Worm (Caenorhabditis elegans): Measurements from ENCODE around the gene R05F9.7.
A peak's percentile ranks its signal among the peaks of the same experiment; 100 is the strongest.

The R05F9.7 gene

DNA sequence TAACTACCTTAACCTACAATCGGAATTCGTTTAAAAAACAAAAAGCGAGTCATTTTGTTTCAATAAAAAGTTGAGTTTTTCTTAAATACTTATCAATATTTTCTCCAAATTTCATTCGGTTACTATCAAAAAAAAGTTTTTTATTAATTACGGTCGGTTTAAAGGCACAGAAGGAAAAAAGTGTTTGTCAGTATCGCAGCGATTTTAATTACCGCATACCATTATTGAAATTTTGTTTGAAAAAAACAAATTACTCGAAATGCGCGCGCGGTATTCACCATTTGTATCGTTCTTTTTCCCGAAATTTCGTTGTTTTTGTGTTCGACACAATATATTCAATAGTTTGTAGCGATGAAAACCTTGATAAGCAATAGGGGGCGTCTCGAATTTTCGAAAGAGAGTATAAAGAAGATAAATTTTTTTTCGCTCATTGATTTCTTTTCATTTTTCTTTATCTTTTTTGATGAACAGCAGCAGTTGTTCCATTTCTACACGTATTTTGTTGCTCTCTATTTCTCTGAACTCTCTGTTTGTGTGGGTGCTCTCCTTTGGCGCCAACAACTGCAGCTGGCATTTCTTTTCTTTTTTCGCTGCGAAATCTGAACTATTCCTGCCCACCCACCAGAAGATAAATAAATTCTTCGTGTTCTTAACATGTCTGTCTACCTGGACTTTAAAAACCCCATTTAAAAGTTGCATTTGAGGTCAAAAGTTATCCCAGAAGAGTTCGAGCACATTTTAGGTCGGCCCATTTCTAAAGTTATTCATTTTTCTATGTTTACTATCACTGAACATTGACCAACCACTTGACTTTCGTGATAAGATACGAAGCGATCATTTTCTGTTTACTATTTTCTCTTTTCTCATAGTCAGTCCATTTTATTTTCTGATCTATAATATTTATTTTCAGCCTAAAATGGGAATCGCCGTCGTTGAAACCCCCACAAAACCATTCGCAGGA is 2.7 kb downstream of the R05F9.7 start, which contains the start of gene pgm-1 (continued):
- no peak for TF ChIP-seq nfya-1 (tag; optimal IDR thresholded peaks at IDR 0.05; ENCODE audit: borderline replicate concordance, insufficient read depth)
- TF ChIP-seq rec-8 (tag; optimal IDR thresholded peaks at IDR 0.05): no peak
- peak; percentile 74 for TF ChIP-seq madf-8 (GFP tag; conservative IDR thresholded peaks at IDR 0.05)
- no peak for TF ChIP-seq F39B2.1 (GFP tag; IDR thresholded peaks at IDR 0.05)
- TF ChIP-seq K12H6.12 (tag; optimal IDR thresholded peaks at IDR 0.05): peak; percentile 14
- TF ChIP-seq madf-10 (tag; optimal IDR thresholded peaks at IDR 0.05): no peak
- no peak for TF ChIP-seq ekl-4 (GFP tag; IDR thresholded peaks at IDR 0.05)
- TF ChIP-seq F57A8.1 (GFP tag; optimal IDR thresholded peaks at IDR 0.05): no peak
- no peak for TF ChIP-seq Y95B8A.8 (GFP tag; IDR thresholded peaks at IDR 0.05)
- TF ChIP-seq D2030.7 (GFP tag; IDR thresholded peaks at IDR 0.05): 0 out of 2 replicates have a peak, but pooled peaks have one; percentile 12
- TF ChIP-seq zim-3 (tag; optimal IDR thresholded peaks at IDR 0.05): no peak
- TF ChIP-seq dox-1 (GFP tag; IDR thresholded peaks at IDR 0.05): peak; percentile 25; the same call in 1 of the 2 replicates
- no peak; the same call in 1 of the 2 replicates for TF ChIP-seq egrh-3 (GFP tag; IDR thresholded peaks at IDR 0.05)
- 0 out of 2 replicates have a peak, but pooled peaks have one; percentile 24 for TF ChIP-seq lin-26 (GFP tag; IDR thresholded peaks at IDR 0.05)
- no peak for TF ChIP-seq let-607 (tag; optimal IDR thresholded peaks at IDR 0.05)
- peak; percentile 77 for TF ChIP-seq ceh-91 (GFP tag; IDR thresholded peaks at IDR 0.05)
- TF ChIP-seq ZK185.1 (tag; optimal IDR thresholded peaks at IDR 0.05; ENCODE audit: poor library complexity, severe bottlenecking): no peak
- no peak for TF ChIP-seq C17E4.6 (GFP tag; IDR thresholded peaks at IDR 0.05)
- TF ChIP-seq hrde-1 (tag; optimal IDR thresholded peaks at IDR 0.05; ENCODE audit: borderline replicate concordance): no peak
- TF ChIP-seq ztf-28 (GFP tag; IDR thresholded peaks at IDR 0.05): no peak
- TF ChIP-seq Y53G8AR.9 (GFP tag; conservative IDR thresholded peaks at IDR 0.05): no peak
- no peak for TF ChIP-seq aptf-2 (GFP tag; conservative IDR thresholded peaks at IDR 0.05)
- no peak for TF ChIP-seq rcor-1 (GFP tag; IDR thresholded peaks at IDR 0.05)
- 0 out of 2 replicates have a peak, but pooled peaks have one; percentile 13 for TF ChIP-seq mcd-1 (GFP tag; IDR thresholded peaks at IDR 0.05)
- peak; percentile 15 for TF ChIP-seq nhr-80 (tag; optimal IDR thresholded peaks at IDR 0.05)
- TF ChIP-seq lin-54 (GFP tag; optimal IDR thresholded peaks at IDR 0.05): no peak
- TF ChIP-seq athp-1 (tag; optimal IDR thresholded peaks at IDR 0.05): no peak
- no peak for TF ChIP-seq mes-4 (tag; optimal IDR thresholded peaks at IDR 0.05)
- no peak for TF ChIP-seq Y79H2A.3 (GFP tag; conservative IDR thresholded peaks at IDR 0.05)
- peak; percentile 94 for TF ChIP-seq lsl-1 (GFP tag; optimal IDR thresholded peaks at IDR 0.05)
- no peak for TF ChIP-seq ztf-22 (GFP tag; optimal IDR thresholded peaks at IDR 0.05)
- TF ChIP-seq ceh-79 (tag; optimal IDR thresholded peaks at IDR 0.05): no peak
- peak; percentile 86 for TF ChIP-seq hsf-1 (GFP tag; IDR thresholded peaks at IDR 0.05)
- no peak for TF ChIP-seq F52B5.7 (tag; optimal IDR thresholded peaks at IDR 0.05)
- no peak for TF ChIP-seq atf-7 (tag; optimal IDR thresholded peaks at IDR 0.05)
- no peak for TF ChIP-seq chd-7 (tag; optimal IDR thresholded peaks at IDR 0.05)
- no peak for TF ChIP-seq bed-2 (GFP tag; IDR thresholded peaks at IDR 0.05)
- TF ChIP-seq madf-6 (GFP tag; IDR thresholded peaks at IDR 0.05): peak; percentile 90
- TF ChIP-seq hlh-26 (GFP tag; conservative IDR thresholded peaks at IDR 0.05): no peak
- TF ChIP-seq cebp-2 (GFP tag; IDR thresholded peaks at IDR 0.05): no peak
- no peak for TF ChIP-seq F57C9.4 (tag; optimal IDR thresholded peaks at IDR 0.05)
- no peak for TF ChIP-seq nfya-2 (GFP tag; IDR thresholded peaks at IDR 0.05)
- TF ChIP-seq ccch-3 (GFP tag; optimal IDR thresholded peaks at IDR 0.05): no peak
- no peak for TF ChIP-seq repo-1 (tag; optimal IDR thresholded peaks at IDR 0.05)
- no peak for TF ChIP-seq lir-1 (GFP tag; conservative IDR thresholded peaks at IDR 0.05)
- TF ChIP-seq Y67H2A.10 (GFP tag; conservative IDR thresholded peaks at IDR 0.05): no peak

Data from whole organism, young adult.